Worm (Caenorhabditis elegans) whole organism, late embryonic: Measurements from ENCODE around the gene T20D4.7.

Experiments used
- ama-1 ChIP-seq: fragments of 150-350 bp; optimal IDR thresholded peaks from 2 replicates; lab custom pipeline; 2014
- ceh-19 ChIP-seq: fragments of 200-800 bp; sonication (Bioruptor generic); optimal IDR thresholded peaks from 2 replicates; lab custom pipeline; 2018; ENCODE audit warnings: mild to moderate bottlenecking, missing genetic modification characterization, missing compliant biosample characterization
- dmd-4 ChIP-seq: sonication (generic microtip); optimal IDR thresholded peaks from 2 replicates; lab custom pipeline; 2016; ENCODE audit warnings: borderline replicate concordance, missing genetic modification characterization, missing compliant biosample characterization
- elt-2 ChIP-seq: sonication (generic microtip); optimal IDR thresholded peaks from 2 replicates; lab custom pipeline; 2016; ENCODE audit warnings: missing genetic modification reagents, missing genetic modification characterization, missing compliant biosample characterization
- pat-9 ChIP-seq: fragments of 200-800 bp; sonication (Bioruptor generic); optimal IDR thresholded peaks from 2 replicates; lab custom pipeline; 2018; ENCODE audit warnings: mild to moderate bottlenecking, missing genetic modification characterization, moderate library complexity, missing compliant biosample characterization
- pqm-1 ChIP-seq: sonication (generic microtip); optimal IDR thresholded peaks from 2 replicates; lab custom pipeline; 2016; ENCODE audit warnings: missing genetic modification characterization, missing compliant biosample characterization

ce11 chrV:3442609-3443008, 33.9 kb downstream of the T20D4.7 start:
- TF ChIP-seq dmd-4 (tag; lab: Kevin White, UChicago) (no peak), pat-9 (tag; lab: Kevin White, UChicago) (no peak), elt-2 (tag; lab: Kevin White, UChicago) (no peak), ama-1 (lab: Kevin White, UChicago) (no peak), pqm-1 (tag; lab: Kevin White, UChicago) (no peak), ceh-19 (no peak)
